Fruit fly (Drosophila melanogaster): ENCODE data around the gene CycJ.
A peak's percentile ranks its signal among the peaks of the same experiment; 100 is the strongest.

Gene CycJ

DNA sequence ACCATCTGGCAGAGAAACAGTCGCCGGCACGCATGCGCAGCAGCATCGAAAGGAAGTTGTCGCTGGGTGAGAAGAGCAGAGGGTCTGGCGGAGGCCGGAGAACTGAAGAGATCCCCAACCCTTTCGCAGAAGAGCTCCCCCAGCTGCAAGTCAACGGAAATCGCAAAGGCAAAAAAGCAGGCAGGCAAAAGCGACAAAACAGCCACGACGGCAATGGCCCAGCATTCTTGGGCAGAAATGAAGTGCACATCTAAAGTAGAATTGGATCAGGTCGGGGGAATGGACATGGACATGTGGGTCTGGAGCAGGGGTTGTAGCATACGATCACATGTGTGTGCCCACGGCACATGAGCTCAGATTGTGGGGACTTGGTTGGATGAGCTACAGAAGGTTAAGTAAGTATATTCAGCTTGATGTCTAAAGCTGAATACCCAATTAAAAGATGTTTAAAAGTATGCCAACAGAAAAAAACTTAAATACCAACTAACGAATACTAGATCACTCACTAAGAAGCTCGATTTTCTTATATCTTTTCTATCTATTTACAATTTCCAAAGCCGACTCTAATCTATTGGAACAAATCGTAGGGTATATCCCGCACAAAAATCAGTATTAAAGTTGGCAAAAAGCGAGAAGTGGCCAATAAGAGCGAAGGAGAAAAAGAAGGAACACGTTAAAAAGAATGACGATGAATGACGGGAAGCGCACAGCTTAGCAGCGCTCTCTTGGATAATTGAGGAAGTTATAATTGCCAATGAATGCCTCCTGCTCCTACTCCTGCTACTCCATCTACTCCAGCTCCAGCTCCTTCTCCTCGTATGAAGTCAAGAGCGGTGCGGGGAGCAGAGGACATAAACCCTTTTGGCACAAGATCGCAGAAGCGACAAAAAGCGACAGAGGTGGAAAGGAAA, 24.2 kb upstream of the CycJ start (continued):
- TF ChIP-seq CG11902 (GFP tag; optimal IDR thresholded peaks at IDR 0.05) (no peak), CG8632 (GFP tag; optimal IDR thresholded peaks at IDR 0.05) (peak; percentile 49), Eip93F (GFP tag; optimal IDR thresholded peaks at IDR 0.05) (no peak), Eip75B (GFP tag; optimal IDR thresholded peaks at IDR 0.05) (peak; percentile 39), CG6808 (GFP tag; optimal IDR thresholded peaks at IDR 0.05) (peak; percentile 66), pdm3 (GFP tag; optimal IDR thresholded peaks at IDR 0.05) (peak; percentile 35), CG4318 (GFP tag; optimal IDR thresholded peaks at IDR 0.05) (no peak), Smox (GFP tag; optimal IDR thresholded peaks at IDR 0.05) (peak; percentile 36), OdsH (GFP tag; optimal IDR thresholded peaks at IDR 0.05) (peak; percentile 15), CG10631 (GFP tag; optimal IDR thresholded peaks at IDR 0.05) (peak; percentile 58), Gug (GFP tag; IDR thresholded peaks at IDR 0.05) (no peak), CG11762 (GFP tag; optimal IDR thresholded peaks at IDR 0.05; ENCODE audit: insufficient read depth) (no peak), CG9139 (GFP tag; optimal IDR thresholded peaks at IDR 0.05) (peak; percentile 26), Ets21C (GFP tag; optimal IDR thresholded peaks at IDR 0.05) (no peak)

DNA sequence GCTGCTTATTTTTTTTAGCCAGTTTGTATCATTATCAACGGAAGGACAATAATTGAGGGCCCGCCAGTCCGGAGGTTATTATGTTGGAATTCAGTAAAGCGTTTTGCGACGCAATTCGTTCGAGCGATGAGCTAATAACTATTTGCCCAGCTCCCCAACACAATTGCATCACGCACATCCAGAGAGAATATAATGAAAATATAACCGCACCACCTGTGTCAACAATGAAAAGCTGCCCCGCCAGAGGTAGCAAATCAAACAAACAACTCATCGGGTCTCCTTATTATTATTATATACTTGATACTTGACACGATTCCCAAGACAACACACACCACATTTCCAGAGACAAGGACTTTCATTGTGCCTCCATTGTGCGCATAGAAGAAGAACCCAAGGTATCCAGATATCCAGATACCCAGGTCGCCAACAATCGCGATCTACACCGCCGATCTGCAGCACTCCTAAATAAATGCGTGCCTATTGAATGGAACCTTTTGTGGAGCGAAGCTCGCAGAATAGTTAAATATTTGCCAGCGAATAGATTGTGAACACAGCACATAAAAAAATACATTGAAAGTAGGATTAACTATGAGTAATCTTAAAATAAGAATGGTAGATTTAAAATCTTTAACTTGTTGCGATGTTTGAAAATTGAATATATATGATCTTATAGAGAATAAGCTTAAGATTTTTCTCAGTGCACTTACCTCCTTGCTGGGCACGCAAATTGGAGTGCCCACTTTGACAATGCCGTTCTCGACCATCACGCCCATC, 23.3 kb upstream of the CycJ start:
- TF ChIP-seq achi (GFP tag; optimal IDR thresholded peaks at IDR 0.05) (peak; percentile 27), CG4318 (GFP tag; optimal IDR thresholded peaks at IDR 0.05) (no peak), CG3919 (GFP tag; optimal IDR thresholded peaks at IDR 0.05) (peak; percentile 56), CG16779 (tag; optimal IDR thresholded peaks at IDR 0.05) (no peak), CG10631 (GFP tag; optimal IDR thresholded peaks at IDR 0.05) (peak; percentile 42), Gug (GFP tag; IDR thresholded peaks at IDR 0.05) (peak; percentile 36; the same call in 1 of the 2 replicates), CG6808 (GFP tag; optimal IDR thresholded peaks at IDR 0.05) (peak; percentile 41), CG11294 (GFP tag; IDR thresholded peaks at IDR 0.05) (no peak), Smox (GFP tag; optimal IDR thresholded peaks at IDR 0.05) (no peak), OdsH (GFP tag; optimal IDR thresholded peaks at IDR 0.05) (no peak), vri (GFP tag; optimal IDR thresholded peaks at IDR 0.05) (peak; percentile 59), eg (GFP tag; IDR thresholded peaks at IDR 0.05) (0 out of 3 replicates have a peak, but pooled peaks have one; percentile 29), CG34406 (GFP tag; optimal IDR thresholded peaks at IDR 0.05) (no peak), fd59A (GFP tag; optimal IDR thresholded peaks at IDR 0.05) (peak; percentile 22), Blimp-1 (GFP tag; optimal IDR thresholded peaks at IDR 0.05) (no peak), CG6276 (GFP tag; optimal IDR thresholded peaks at IDR 0.05) (no peak), Eip78C (GFP tag) (peak; percentile 72), Sox15 (GFP tag; optimal IDR thresholded peaks at IDR 0.05) (no peak), CG1621 (tag; optimal IDR thresholded peaks at IDR 0.05) (no peak), CG10669 (GFP tag; optimal IDR thresholded peaks at IDR 0.05) (peak; percentile 35), CG8632 (GFP tag; optimal IDR thresholded peaks at IDR 0.05) (no peak), Sox102F (GFP tag; optimal IDR thresholded peaks at IDR 0.05) (no peak), pdm3 (GFP tag; optimal IDR thresholded peaks at IDR 0.05) (peak; percentile 10), Ets96B (tag; optimal IDR thresholded peaks at IDR 0.05) (peak; percentile 50), Hr39 (GFP tag; optimal IDR thresholded peaks at IDR 0.05) (no peak), CG15336 (GFP tag; IDR thresholded peaks at IDR 0.05) (peak; percentile 15; the same call in 1 of the 2 replicates), esn (GFP tag; optimal IDR thresholded peaks at IDR 0.05) (no peak), cyc (GFP tag; optimal IDR thresholded peaks at IDR 0.05) (no peak), spab (GFP tag; optimal IDR thresholded peaks at IDR 0.05) (peak; percentile 10), net (GFP tag; optimal IDR thresholded peaks at IDR 0.05) (no peak), CG7368 (GFP tag; optimal IDR thresholded peaks at IDR 0.05) (no peak), CG3032 (tag; optimal IDR thresholded peaks at IDR 0.05) (peak; percentile 51), CG32006 (GFP tag; optimal IDR thresholded peaks at IDR 0.05) (peak; percentile 3), CG6854 (GFP tag; optimal IDR thresholded peaks at IDR 0.05) (no peak), salr (GFP tag; optimal IDR thresholded peaks at IDR 0.05) (no peak), CG6792 (GFP tag; optimal IDR thresholded peaks at IDR 0.05) (no peak), dac (GFP tag; optimal IDR thresholded peaks at IDR 0.05) (no peak), acj6 (GFP tag; optimal IDR thresholded peaks at IDR 0.05) (no peak), Eip93F (GFP tag; optimal IDR thresholded peaks at IDR 0.05) (no peak), Met (GFP tag; optimal IDR thresholded peaks at IDR 0.05) (no peak)

Measured in whole organism, prepupa.